Fruit fly (Drosophila melanogaster) whole organism, embryonic: ENCODE measurements around the gene Cep290.

Experiments used
- B-H2 ChIP-seq: fragments of 200-800 bp; sonication (Bioruptor generic); optimal IDR thresholded peaks from 2 replicates; lab custom pipeline; 2018; ENCODE audit warnings: missing biosample characterization, mild to moderate bottlenecking, missing genetic modification characterization
- CG1024 ChIP-seq: fragments of 200-800 bp; sonication (Bioruptor generic); IDR thresholded peaks from 2 replicates; pipeline ENCODE4 v1.3.6; 2022; ENCODE audit warnings: missing biosample characterization, missing genetic modification characterization
- CG11504 ChIP-seq: fragments of 200-800 bp; sonication (Bioruptor generic); optimal IDR thresholded peaks from 3 replicates; lab custom pipeline; 2019; ENCODE audit warnings: missing biosample characterization, mild to moderate bottlenecking, missing genetic modification characterization, moderate library complexity
- CG15269 ChIP-seq: fragments of 200-800 bp; sonication (Bioruptor generic); optimal IDR thresholded peaks from 2 replicates; lab custom pipeline; 2018; ENCODE audit warnings: missing biosample characterization, mild to moderate bottlenecking, missing genetic modification characterization, moderate library complexity
- CG1529 ChIP-seq: fragments of 200-800 bp; sonication (Bioruptor generic); optimal IDR thresholded peaks from 3 replicates; lab custom pipeline; 2018; ENCODE audit warnings: missing biosample characterization, missing genetic modification characterization
- CG15696 ChIP-seq: fragments of 200-800 bp; sonication (Bioruptor generic); optimal IDR thresholded peaks from 2 replicates; lab custom pipeline; 2019; ENCODE audit warnings: missing biosample characterization, mild to moderate bottlenecking, missing genetic modification characterization, moderate library complexity
- CG17359 ChIP-seq: fragments of 200-800 bp; sonication (Bioruptor generic); optimal IDR thresholded peaks from 3 replicates; lab custom pipeline; 2018; ENCODE audit warnings: missing biosample characterization, mild to moderate bottlenecking, missing genetic modification characterization, moderate library complexity
- CG17361 ChIP-seq: fragments of 200-800 bp; sonication (Bioruptor generic); IDR thresholded peaks from 3 replicates; pipeline ENCODE4 v1.3.6; 2022; ENCODE audit warnings: missing biosample characterization, missing genetic modification characterization
- CG18476 ChIP-seq: fragments of 200-800 bp; sonication (Bioruptor generic); optimal IDR thresholded peaks from 2 replicates; lab custom pipeline; 2016; ENCODE audit warnings: missing biosample characterization, mild to moderate bottlenecking, missing genetic modification characterization
- CG18764 ChIP-seq: fragments of 200-800 bp; sonication (Bioruptor generic); optimal IDR thresholded peaks from 3 replicates; lab custom pipeline; 2016; ENCODE audit warnings: missing biosample characterization, missing genetic modification characterization
- CG30020 ChIP-seq: fragments of 200-800 bp; optimal IDR thresholded peaks from 2 replicates; lab custom pipeline; 2019; ENCODE audit warnings: missing biosample characterization, mild to moderate bottlenecking, missing genetic modification characterization, moderate library complexity
- CG30403 ChIP-seq: fragments of 200-800 bp; sonication (Bioruptor generic); optimal IDR thresholded peaks from 3 replicates; lab custom pipeline; 2016; ENCODE audit warnings: missing biosample characterization, missing genetic modification characterization
- CG32532 ChIP-seq: fragments of 200-800 bp; sonication (Bioruptor generic); IDR thresholded peaks from 2 replicates; pipeline ENCODE4 v1.3.6; 2022; ENCODE audit warnings: missing biosample characterization, missing genetic modification characterization
- CG4282 ChIP-seq: fragments of 200-800 bp; sonication (Bioruptor generic); optimal IDR thresholded peaks from 2 replicates; lab custom pipeline; 2016; ENCODE audit warnings: missing biosample characterization, missing genetic modification characterization
- CG6854 ChIP-seq: fragments of 200-800 bp; sonication (Bioruptor generic); optimal IDR thresholded peaks from 3 replicates; lab custom pipeline; 2017; ENCODE audit warnings: missing biosample characterization, mild to moderate bottlenecking, missing genetic modification characterization
- CG7839 ChIP-seq: fragments of 200-800 bp; sonication (Bioruptor generic); optimal IDR thresholded peaks from 3 replicates; lab custom pipeline; 2018; ENCODE audit warnings: missing biosample characterization, mild to moderate bottlenecking, missing genetic modification characterization, moderate library complexity
- CG7928 ChIP-seq: fragments of 200-800 bp; sonication (Bioruptor generic); optimal IDR thresholded peaks from 2 replicates; lab custom pipeline; 2017; ENCODE audit warnings: missing biosample characterization, mild to moderate bottlenecking, missing genetic modification characterization
- CG8290 ChIP-seq, 3 experiments: fragments of 200-800 bp; sonication (Bioruptor generic); optimal IDR thresholded peaks; 2 replicates each; lab custom pipeline; 2016 to 2019; ENCODE audit warnings: missing biosample characterization in 3 of 3, missing genetic modification characterization in 3 of 3, mild to moderate bottlenecking in 2 of 3, moderate library complexity in 1 of 3
- CG8924 ChIP-seq: fragments of 200-800 bp; optimal IDR thresholded peaks from 3 replicates; lab custom pipeline; 2019; ENCODE audit warnings: missing biosample characterization, mild to moderate bottlenecking, missing genetic modification characterization, moderate library complexity
- CG9609 ChIP-seq: fragments of 200-800 bp; sonication (Bioruptor generic); optimal IDR thresholded peaks from 3 replicates; lab custom pipeline; 2016; ENCODE audit warnings: missing biosample characterization, missing genetic modification characterization
- E2f2 ChIP-seq: fragments of 200-800 bp; sonication (Bioruptor generic); IDR thresholded peaks from 2 replicates; pipeline ENCODE4 v1.3.6; 2022; ENCODE audit warnings: missing biosample characterization, missing genetic modification characterization
- Fer1 ChIP-seq: fragments of 200-800 bp; sonication (Bioruptor generic); optimal IDR thresholded peaks from 2 replicates; lab custom pipeline; 2017; ENCODE audit warnings: missing biosample characterization, mild to moderate bottlenecking, missing genetic modification characterization
- Fer3 ChIP-seq: fragments of 200-800 bp; sonication (Bioruptor generic); optimal IDR thresholded peaks from 2 replicates; lab custom pipeline; 2018; ENCODE audit warnings: missing biosample characterization, mild to moderate bottlenecking, missing genetic modification characterization, moderate library complexity
- Mrtf ChIP-seq: fragments of 200-800 bp; sonication (Bioruptor generic); IDR thresholded peaks from 3 replicates; pipeline ENCODE4 v1.3.6; 2022; ENCODE audit warnings: missing biosample characterization, missing genetic modification characterization
- Nf-YA ChIP-seq: fragments of 200-800 bp; sonication (Bioruptor generic); IDR thresholded peaks from 2 replicates; pipeline ENCODE4 v1.3.6; 2022; ENCODE audit warnings: missing biosample characterization, missing genetic modification characterization
- Sox100B ChIP-seq: fragments of 200-800 bp; sonication (Bioruptor generic); optimal IDR thresholded peaks from 3 replicates; lab custom pipeline; 2018; ENCODE audit warnings: missing biosample characterization, mild to moderate bottlenecking, missing genetic modification characterization
- Xrp1 ChIP-seq: fragments of 200-800 bp; sonication (Bioruptor generic); IDR thresholded peaks from 2 replicates; pipeline ENCODE4 v1.3.6; 2022; ENCODE audit warnings: missing biosample characterization, missing genetic modification characterization
- al ChIP-seq: fragments of 200-800 bp; sonication (Bioruptor generic); IDR thresholded peaks from 2 replicates; pipeline ENCODE4 v1.3.6; 2022; ENCODE audit warnings: missing biosample characterization, missing genetic modification characterization
- az2 ChIP-seq: fragments of 200-800 bp; sonication (Bioruptor generic); optimal IDR thresholded peaks from 3 replicates; lab custom pipeline; 2016; ENCODE audit warnings: missing biosample characterization, missing genetic modification characterization
- ci ChIP-seq: fragments of 200-800 bp; sonication (Bioruptor generic); IDR thresholded peaks from 3 replicates; pipeline ENCODE4 v1.3.6; 2022; ENCODE audit warnings: missing biosample characterization, missing genetic modification characterization
- dysf ChIP-seq: fragments of 200-800 bp; sonication (Bioruptor generic); IDR thresholded peaks from 3 replicates; pipeline ENCODE4 v1.3.6; 2022; ENCODE audit warnings: missing biosample characterization, missing genetic modification characterization
- ewg ChIP-seq: fragments of 200-800 bp; sonication (Bioruptor generic); optimal IDR thresholded peaks from 3 replicates; lab custom pipeline; 2017; ENCODE audit warnings: mild to moderate bottlenecking, missing biosample characterization, missing genetic modification reagents, missing genetic modification characterization
- fu2 ChIP-seq: fragments of 200-800 bp; sonication (Bioruptor generic); optimal IDR thresholded peaks from 2 replicates; lab custom pipeline; 2016; ENCODE audit warnings: missing biosample characterization, missing genetic modification characterization
- gfzf ChIP-seq: fragments of 200-800 bp; sonication (Bioruptor generic); optimal IDR thresholded peaks from 2 replicates; lab custom pipeline; 2016; ENCODE audit warnings: missing biosample characterization, mild to moderate bottlenecking, missing genetic modification characterization, moderate library complexity
- inv ChIP-seq: fragments of 200-800 bp; sonication (Bioruptor generic); IDR thresholded peaks from 2 replicates; pipeline ENCODE4 v1.3.6; 2022; ENCODE audit warnings: missing biosample characterization, missing genetic modification characterization; ENCODE audit not compliant: partially characterized antibody
- jigr1 ChIP-seq: fragments of 200-800 bp; sonication (Bioruptor generic); IDR thresholded peaks from 3 replicates; pipeline ENCODE4 v1.3.6; 2022; ENCODE audit warnings: missing biosample characterization, missing genetic modification characterization
- lola ChIP-seq, 3 experiments: fragments of >200 bp in 2 of 3; fragments of 200-800 bp in 1 of 3; sonication (Bioruptor generic) in 1 of 3; optimal IDR thresholded peaks; 2 replicates each; lab custom pipeline; 2017 to 2019; ENCODE audit warnings: missing biosample characterization in 3 of 3, missing genetic modification characterization in 3 of 3, mild to moderate bottlenecking in 1 of 3, moderate library complexity in 1 of 3
- luna ChIP-seq: fragments of 200-800 bp; sonication (Bioruptor generic); optimal IDR thresholded peaks from 2 replicates; lab custom pipeline; 2016; ENCODE audit warnings: missing biosample characterization, missing genetic modification characterization
- nerfin-1 ChIP-seq: fragments of 200-800 bp; sonication (Bioruptor generic); optimal IDR thresholded peaks from 3 replicates; lab custom pipeline; 2019; ENCODE audit warnings: missing biosample characterization, mild to moderate bottlenecking, missing genetic modification characterization, moderate library complexity
- pho ChIP-seq: fragments of 200-800 bp; sonication (Bioruptor generic); optimal IDR thresholded peaks from 2 replicates; lab custom pipeline; 2016; ENCODE audit warnings: missing biosample characterization, missing genetic modification characterization
- prd ChIP-seq, 3 experiments: fragments of >200 bp in 2 of 3; fragments of 200-800 bp in 1 of 3; sonication (Bioruptor generic) in 1 of 3; optimal IDR thresholded peaks in 2 of 3; IDR thresholded peaks in 1 of 3; 2 replicates in 2 of 3; 3 replicates in 1 of 3; pipeline versions ENCODE4 v1.3.6 to Lab custom; 2017 to 2022; ENCODE audit warnings: missing biosample characterization in 1 of 3, missing genetic modification characterization in 1 of 3
- slp2 ChIP-seq: fragments of 200-800 bp; sonication (Bioruptor generic); optimal IDR thresholded peaks from 2 replicates; lab custom pipeline; 2016; ENCODE audit warnings: missing biosample characterization, missing genetic modification characterization
- stwl ChIP-seq: fragments of 200-800 bp; sonication (Bioruptor generic); optimal IDR thresholded peaks from 3 replicates; lab custom pipeline; 2018; ENCODE audit warnings: missing biosample characterization, mild to moderate bottlenecking, missing genetic modification characterization, moderate library complexity
- tgo ChIP-seq: fragments of 200-800 bp; sonication (Bioruptor generic); IDR thresholded peaks from 3 replicates; pipeline ENCODE4 v1.3.6; 2022; ENCODE audit warnings: missing biosample characterization, missing genetic modification characterization
- tna ChIP-seq: fragments of 200-800 bp; sonication (Bioruptor generic); IDR thresholded peaks from 2 replicates; pipeline ENCODE4 v1.3.6; 2022; ENCODE audit warnings: missing biosample characterization, missing genetic modification characterization; ENCODE audit not compliant: partially characterized antibody
- trem ChIP-seq: fragments of 200-800 bp; optimal IDR thresholded peaks from 3 replicates; lab custom pipeline; 2019; ENCODE audit warnings: missing biosample characterization, mild to moderate bottlenecking, missing genetic modification characterization, moderate library complexity
- trh ChIP-seq: fragments of 200-800 bp; sonication (Bioruptor generic); optimal IDR thresholded peaks from 2 replicates; lab custom pipeline; 2016; ENCODE audit warnings: missing biosample characterization, missing genetic modification characterization
- wek ChIP-seq: fragments of 200-800 bp; sonication (Bioruptor generic); optimal IDR thresholded peaks from 3 replicates; lab custom pipeline; 2018; ENCODE audit warnings: missing biosample characterization, mild to moderate bottlenecking, missing genetic modification characterization, moderate library complexity

Cep290 gene

DNA sequence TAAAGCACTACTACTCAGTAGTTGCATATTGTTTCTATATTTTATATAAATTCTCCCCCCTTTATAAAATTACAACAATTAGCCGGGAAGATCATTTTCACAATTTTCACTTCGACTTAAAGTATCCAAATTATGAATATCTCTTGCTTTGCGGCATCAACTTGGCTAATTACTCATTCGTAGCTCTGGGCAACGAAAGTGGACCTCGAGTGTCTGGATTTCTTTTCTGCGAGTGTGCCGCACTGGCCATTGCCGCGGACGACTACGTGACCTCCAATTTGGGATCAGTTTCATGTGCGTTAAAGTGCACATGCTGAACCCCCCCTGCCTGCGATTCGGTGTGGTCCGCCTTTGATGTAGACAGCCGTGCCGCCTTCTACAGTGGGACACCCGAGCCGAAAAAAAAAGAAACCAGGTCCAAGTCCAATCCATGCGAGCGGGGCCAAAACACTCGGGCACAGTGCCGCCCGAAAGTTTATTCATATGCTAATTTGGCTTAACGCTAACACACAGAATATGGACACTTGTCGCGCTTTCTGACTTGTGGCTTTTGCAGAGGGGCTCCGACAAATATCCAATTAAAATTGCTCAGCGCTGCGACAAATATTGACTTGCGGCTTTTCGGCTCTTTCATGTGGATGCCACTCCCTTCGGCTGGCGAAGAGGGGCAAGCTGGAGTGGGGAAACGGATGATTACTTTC lies 25.1 kb upstream of the Cep290 start (continued):
- TF ChIP-seq stwl (no peak), CG30020 (tag; lab: Kevin White, UChicago) (no peak), CG17359 (tag; lab: Kevin White, UChicago) (peak; percentile 34), CG11504 (tag; lab: Kevin White, UChicago) (peak; percentile 65), tgo (GFP tag; lab: Robert Waterston, UW) (peak; percentile 19; the same call in 2 of the 3 replicates), pho (GFP tag; lab: Kevin White, UChicago) (no peak), CG7839 (tag; lab: Kevin White, UChicago) (peak; percentile 28), CG8290 (GFP tag; optimal IDR thresholded peaks at IDR 0.05; lab: Kevin White, UChicago) (no peak), CG8290 (tag; optimal IDR thresholded peaks at IDR 0.05; lab: Kevin White, UChicago) (no peak), ewg (peak; percentile 15), CG7928 (GFP tag; lab: Kevin White, UChicago) (no peak), trh (GFP tag; lab: Kevin White, UChicago) (no peak), Fer1 (no peak), Mrtf (GFP tag; lab: Robert Waterston, UW) (no peak), trem (no peak), wek (no peak), inv (no peak), CG32532 (GFP tag; lab: Robert Waterston, UW) (peak; percentile 27; the same call in 1 of the 2 replicates), Xrp1 (GFP tag; lab: Robert Waterston, UW) (0 out of 2 replicates have a peak, but pooled peaks have one; percentile 17), CG15696 (no peak), B-H2 (GFP tag; lab: Kevin White, UChicago) (no peak), CG1529 (no peak), CG6854 (no peak), slp2 (GFP tag; lab: Kevin White, UChicago) (no peak), CG15269 (tag; lab: Kevin White, UChicago) (peak; percentile 50), luna (no peak), CG8924 (peak; percentile 3), CG1024 (GFP tag; lab: Robert Waterston, UW) (no peak), az2 (GFP tag; lab: Kevin White, UChicago) (no peak), prd (optimal IDR thresholded peaks at IDR 0.05; lab: Kevin White, UChicago) (no peak), prd (GFP tag; IDR thresholded peaks at IDR 0.05; lab: Robert Waterston, UW) (no peak; the same call in 2 of the 3 replicates), nerfin-1 (tag; lab: Kevin White, UChicago) (peak; percentile 4), ci (peak; percentile 50; the same call in 1 of the 3 replicates), CG9609 (GFP tag; lab: Kevin White, UChicago) (no peak), E2f2 (GFP tag; lab: Robert Waterston, UW) (no peak), tna (GFP tag; lab: Robert Waterston, UW) (no peak), CG17361 (peak; percentile 40; the same call in 2 of the 3 replicates), al (GFP tag; lab: Robert Waterston, UW) (no peak), Sox100B (GFP tag; lab: Kevin White, UChicago) (peak; percentile 33), CG4282 (no peak), Nf-YA (GFP tag; lab: Robert Waterston, UW) (peak; percentile 41; the same call in 1 of the 2 replicates), Fer3 (tag; lab: Kevin White, UChicago) (no peak), fu2 (GFP tag; lab: Kevin White, UChicago) (no peak), CG18476 (no peak), lola (GFP tag; optimal IDR thresholded peaks at IDR 0.05; lab: Kevin White, UChicago) (no peak), jigr1 (GFP tag; lab: Robert Waterston, UW) (no peak), gfzf (GFP tag; lab: Kevin White, UChicago) (no peak), CG18764 (GFP tag; lab: Kevin White, UChicago) (no peak), CG30403 (peak; percentile 16), dysf (GFP tag; lab: Robert Waterston, UW) (peak; percentile 21; the same call in 1 of the 3 replicates)
